Worm (Caenorhabditis elegans) whole organism, young adult: ENCODE results near the gene C05C9.2.

Experiments
- C17E4.6 ChIP-seq: fragments of 200-800 bp; sonication (Bioruptor generic); IDR thresholded peaks from 2 replicates; pipeline ENCODE4 v1.3.6; 2022; ENCODE audit warnings: missing genetic modification reagents, missing genetic modification characterization, missing compliant biosample characterization
- F37B4.10 ChIP-seq: fragments of 200-800 bp; sonication (Bioruptor generic); IDR thresholded peaks from 2 replicates; pipeline ENCODE4 v1.3.6; 2022; ENCODE audit warnings: missing genetic modification characterization, missing compliant biosample characterization
- F39B2.1 ChIP-seq: fragments of 200-800 bp; sonication (Bioruptor generic); IDR thresholded peaks from 2 replicates; pipeline ENCODE4 v1.3.6; 2022; ENCODE audit warnings: missing genetic modification reagents, missing genetic modification characterization, missing compliant biosample characterization
- F49E8.2 ChIP-seq: sonication (generic microtip); optimal IDR thresholded peaks from 3 replicates; lab custom pipeline; 2017; ENCODE audit warnings: missing genetic modification characterization, mild to moderate bottlenecking, missing compliant biosample characterization, antibody characterized with exemption, moderate library complexity; ENCODE audit not compliant: insufficient read depth
- F57A8.1 ChIP-seq: fragments of 200-800 bp; sonication (Bioruptor generic); optimal IDR thresholded peaks from 2 replicates; lab custom pipeline; 2018; ENCODE audit warnings: mild to moderate bottlenecking, missing genetic modification characterization, moderate library complexity, missing compliant biosample characterization
- Y53F4B.3 ChIP-seq: fragments of 200-800 bp; sonication (Bioruptor generic); IDR thresholded peaks from 2 replicates; pipeline ENCODE4 v1.3.6; 2022; ENCODE audit warnings: missing genetic modification reagents, missing genetic modification characterization, missing compliant biosample characterization
- Y53G8AR.9 ChIP-seq: fragments of 200-800 bp; sonication (Bioruptor generic); conservative IDR thresholded peaks from 2 replicates; pipeline ENCODE4 v1.3.6; 2022; ENCODE audit warnings: missing genetic modification reagents, missing genetic modification characterization, missing compliant biosample characterization
- akir-1 ChIP-seq: fragments of 200-800 bp; sonication (Bioruptor generic); optimal IDR thresholded peaks from 2 replicates; lab custom pipeline; 2018; ENCODE audit warnings: mild to moderate bottlenecking, missing genetic modification characterization, moderate library complexity, missing compliant biosample characterization
- aptf-3 ChIP-seq: fragments of 200-800 bp; sonication (Bioruptor generic); IDR thresholded peaks from 2 replicates; pipeline ENCODE4 v1.3.6; 2022; ENCODE audit warnings: missing genetic modification characterization, missing compliant biosample characterization
- atf-7 ChIP-seq: sonication (generic microtip); optimal IDR thresholded peaks from 2 replicates; lab custom pipeline; 2017; ENCODE audit warnings: mild to moderate bottlenecking, missing genetic modification characterization, missing compliant biosample characterization
- attf-3 ChIP-seq: fragments of 200-800 bp; sonication (Bioruptor generic); conservative IDR thresholded peaks from 2 replicates; pipeline ENCODE4 v1.3.6; 2022; ENCODE audit warnings: missing genetic modification reagents, missing genetic modification characterization, missing compliant biosample characterization
- attf-5 ChIP-seq: fragments of 200-800 bp; sonication (Bioruptor generic); optimal IDR thresholded peaks from 2 replicates; lab custom pipeline; 2018; ENCODE audit warnings: mild to moderate bottlenecking, missing genetic modification characterization, missing compliant biosample characterization
- ceh-58 ChIP-seq: fragments of 200-800 bp; sonication (Bioruptor generic); IDR thresholded peaks from 2 replicates; pipeline ENCODE4 v1.3.6; 2022; ENCODE audit warnings: missing genetic modification characterization, missing compliant biosample characterization
- ceh-91 ChIP-seq: fragments of 200-800 bp; sonication (Bioruptor generic); IDR thresholded peaks from 2 replicates; pipeline ENCODE4 v1.3.6; 2022; ENCODE audit warnings: missing genetic modification reagents, missing genetic modification characterization, missing compliant biosample characterization
- dox-1 ChIP-seq: fragments of 200-800 bp; sonication (Bioruptor generic); IDR thresholded peaks from 2 replicates; pipeline ENCODE4 v1.3.6; 2022; ENCODE audit warnings: missing genetic modification reagents, missing genetic modification characterization, missing compliant biosample characterization
- dpff-1 ChIP-seq: sonication (generic microtip); optimal IDR thresholded peaks from 2 replicates; lab custom pipeline; 2017; ENCODE audit warnings: mild to moderate bottlenecking, missing genetic modification characterization, missing compliant biosample characterization
- egl-18 ChIP-seq: fragments of 200-800 bp; sonication (Bioruptor generic); IDR thresholded peaks from 2 replicates; pipeline ENCODE4 v1.3.6; 2022; ENCODE audit warnings: missing genetic modification reagents, missing genetic modification characterization, missing compliant biosample characterization
- egl-44 ChIP-seq: fragments of 200-800 bp; sonication (Bioruptor generic); IDR thresholded peaks from 2 replicates; pipeline ENCODE4 v1.3.6; 2022; ENCODE audit warnings: missing genetic modification reagents, missing genetic modification characterization, missing compliant biosample characterization
- egrh-3 ChIP-seq: fragments of 200-800 bp; sonication (Bioruptor generic); IDR thresholded peaks from 2 replicates; pipeline ENCODE4 v1.3.6; 2022; ENCODE audit warnings: missing genetic modification reagents, missing genetic modification characterization, missing compliant biosample characterization
- lin-40 ChIP-seq: sonication (generic microtip); optimal IDR thresholded peaks from 2 replicates; lab custom pipeline; 2016; ENCODE audit warnings: missing genetic modification characterization, mild to moderate bottlenecking, missing compliant biosample characterization, missing genotype, missing genetic modification reagents
- madf-10 ChIP-seq: sonication (generic microtip); optimal IDR thresholded peaks from 2 replicates; lab custom pipeline; 2016; ENCODE audit warnings: mild to moderate bottlenecking, missing genetic modification characterization, missing compliant biosample characterization
- mcd-1 ChIP-seq: fragments of 200-800 bp; sonication (Bioruptor generic); IDR thresholded peaks from 2 replicates; pipeline ENCODE4 v1.3.6; 2022; ENCODE audit warnings: missing genetic modification reagents, missing genetic modification characterization, missing compliant biosample characterization
- mel-28 ChIP-seq: sonication (generic microtip); optimal IDR thresholded peaks from 2 replicates; lab custom pipeline; 2016; ENCODE audit warnings: borderline replicate concordance, mild to moderate bottlenecking, missing genetic modification characterization, missing compliant biosample characterization
- nfya-1 ChIP-seq: sonication (generic microtip); optimal IDR thresholded peaks from 2 replicates; lab custom pipeline; 2017; ENCODE audit warnings: antibody characterized with exemption, missing compliant biosample characterization, missing genetic modification characterization, borderline replicate concordance; ENCODE audit not compliant: insufficient read depth
- nhr-80 ChIP-seq: sonication (generic microtip); optimal IDR thresholded peaks from 2 replicates; lab custom pipeline; 2016; ENCODE audit warnings: missing genetic modification characterization, missing compliant biosample characterization
- repo-1 ChIP-seq: sonication (generic microtip); optimal IDR thresholded peaks from 2 replicates; lab custom pipeline; 2017; ENCODE audit warnings: mild to moderate bottlenecking, missing genetic modification characterization, missing compliant biosample characterization
- sea-2 ChIP-seq: fragments of 200-800 bp; sonication (Bioruptor generic); IDR thresholded peaks from 2 replicates; pipeline ENCODE4 v1.3.6; 2022; ENCODE audit warnings: missing genetic modification characterization, missing compliant biosample characterization
- snpc-4 ChIP-seq, 5 experiments: fragments of 150-350 bp in 1 of 5; sonication (generic microtip) in 4 of 5; optimal IDR thresholded peaks; 2 replicates each; lab custom pipeline; 2014 to 2018; ENCODE audit warnings: missing genetic modification characterization in 5 of 5, missing biosample characterization in 3 of 5, antibody characterized with exemption in 2 of 5, mild to moderate bottlenecking in 2 of 5, missing compliant biosample characterization in 2 of 5, missing genotype in 2 of 5, moderate library complexity in 2 of 5, missing genetic modification reagents in 1 of 5
- tlf-1 ChIP-seq: fragments of 200-800 bp; sonication (Bioruptor generic); optimal IDR thresholded peaks from 2 replicates; lab custom pipeline; 2018; ENCODE audit warnings: mild to moderate bottlenecking, missing genetic modification characterization, missing compliant biosample characterization
- zfh-2 ChIP-seq: fragments of 200-800 bp; sonication (Bioruptor generic); conservative IDR thresholded peaks from 2 replicates; pipeline ENCODE4 v1.3.6; 2022; ENCODE audit warnings: missing genetic modification reagents, missing genetic modification characterization, missing compliant biosample characterization
- ztf-28 ChIP-seq: fragments of 200-800 bp; sonication (Bioruptor generic); IDR thresholded peaks from 2 replicates; pipeline ENCODE4 v1.3.6; 2022; ENCODE audit warnings: missing genetic modification reagents, missing genetic modification characterization, missing compliant biosample characterization
- ztf-6 ChIP-seq: fragments of 200-800 bp; sonication (Bioruptor generic); IDR thresholded peaks from 2 replicates; pipeline ENCODE4 v1.3.6; 2022; ENCODE audit warnings: missing genetic modification reagents, missing genetic modification characterization, missing compliant biosample characterization

Gene C05C9.2

ce11 chrX:11196741-11197140 lies 43.9 kb downstream of the C05C9.2 start, which contains the start of gene C34F6.1:
TSS of gene C34F6.1 (minus strand) at chrX:11196841.
- TF ChIP-seq akir-1 (GFP tag; lab: Kevin White, UChicago) (no peak), Y53G8AR.9 (GFP tag; lab: Robert Waterston, UW) (no peak)

ce11 chrX:11199155-11199554 lies 46.3 kb downstream of the C05C9.2 start, which contains the start of gene col-178:
TSS of gene col-178 (plus strand) at chrX:11199455.
- no peak for TF ChIP-seq nfya-1
- no peak for TF ChIP-seq nhr-80 (tag; lab: Kevin White, UChicago)
- no peak for TF ChIP-seq snpc-4 (GFP tag; optimal IDR thresholded peaks at IDR 0.05; lab: Kevin White, UChicago)
- TF ChIP-seq snpc-4 (tag; optimal IDR thresholded peaks at IDR 0.05; lab: Kevin White, UChicago) = no peak
- no peak for TF ChIP-seq dpff-1 (tag; lab: Kevin White, UChicago)
- no peak for TF ChIP-seq F37B4.10
- TF ChIP-seq egl-18 (GFP tag; lab: Robert Waterston, UW) = no peak
- no peak for TF ChIP-seq dox-1 (GFP tag; lab: Robert Waterston, UW)
- no peak for TF ChIP-seq tlf-1 (GFP tag; lab: Kevin White, UChicago)
- no peak for TF ChIP-seq attf-3 (GFP tag; lab: Robert Waterston, UW)
- TF ChIP-seq egl-44 (GFP tag; lab: Robert Waterston, UW) = no peak
- no peak for TF ChIP-seq atf-7 (tag; lab: Kevin White, UChicago)
- no peak for TF ChIP-seq madf-10 (tag; lab: Kevin White, UChicago)
- TF ChIP-seq lin-40 (tag; lab: Kevin White, UChicago) = no peak
- no peak for TF ChIP-seq F57A8.1 (GFP tag; lab: Kevin White, UChicago)
- TF ChIP-seq sea-2 (GFP tag; lab: Robert Waterston, UW) = no peak
- no peak for TF ChIP-seq ceh-91 (GFP tag; lab: Robert Waterston, UW)
- TF ChIP-seq, all 124 proteins: peak for 0

ce11 chrX:11199833-11200232 lies 47.0 kb downstream of the C05C9.2 start:
- TF ChIP-seq egrh-3 (GFP tag; lab: Robert Waterston, UW) = peak; percentile 85; the same call in 1 of the 2 replicates
- TF ChIP-seq ztf-28 = 0 out of 2 replicates have a peak, but pooled peaks have one; percentile 51
- peak; percentile 68; the same call in 1 of the 2 replicates for TF ChIP-seq zfh-2 (GFP tag; lab: Robert Waterston, UW)

- TF ChIP-seq ztf-6 (GFP tag; lab: Robert Waterston, UW) = no peak
- TF ChIP-seq repo-1 (tag; lab: Kevin White, UChicago) = no peak
- no peak for TF ChIP-seq mel-28 (tag; lab: Kevin White, UChicago)
- TF ChIP-seq attf-3 (GFP tag; lab: Robert Waterston, UW) = no peak
- TF ChIP-seq F49E8.2 = no peak
- no peak for TF ChIP-seq attf-5 (GFP tag; lab: Kevin White, UChicago)
- no peak for TF ChIP-seq egrh-3 (GFP tag; lab: Robert Waterston, UW)
- no peak for TF ChIP-seq aptf-3 (GFP tag; lab: Robert Waterston, UW)
- TF ChIP-seq C17E4.6 (GFP tag; lab: Robert Waterston, UW) = no peak
- no peak for TF ChIP-seq ceh-58
- TF ChIP-seq Y53F4B.3 (GFP tag; lab: Robert Waterston, UW) = no peak
- TF ChIP-seq F39B2.1 (GFP tag; lab: Robert Waterston, UW) = no peak
- TF ChIP-seq, all 124 proteins: peak for 0
Measured at ce11 chrX:11201165-11201564, 48.3 kb downstream of the C05C9.2 start, which contains the start of gene col-179. TSS of gene col-179 (plus strand) at chrX:11201465.

- TF ChIP-seq mcd-1 (GFP tag; lab: Robert Waterston, UW) = 0 out of 2 replicates have a peak, but pooled peaks have one; percentile 31
- TF ChIP-seq egrh-3 (GFP tag; lab: Robert Waterston, UW) = peak; percentile 88; the same call in 1 of the 2 replicates
- peak; percentile 72 for TF ChIP-seq zfh-2 (GFP tag; lab: Robert Waterston, UW)
Measured at ce11 chrX:11201915-11202314, 49.0 kb downstream of the C05C9.2 start.
